Worm (Caenorhabditis elegans) whole organism, L4 larva: ENCODE measurements around the gene mpdu-1.

Experiments used
- Y5F2A.4 ChIP-seq: fragments of 200-800 bp; sonication (Bioruptor generic); optimal IDR thresholded peaks from 2 replicates; lab custom pipeline; 2018; ENCODE audit warnings: mild to moderate bottlenecking, missing genetic modification characterization, missing compliant biosample characterization
- aly-2 ChIP-seq: sonication (generic microtip); optimal IDR thresholded peaks from 2 replicates; lab custom pipeline; 2018; ENCODE audit warnings: missing biosample characterization, missing genetic modification characterization
- ceh-82 ChIP-seq: sonication (generic microtip); optimal IDR thresholded peaks from 2 replicates; lab custom pipeline; 2017; ENCODE audit warnings: missing biosample characterization, missing genetic modification characterization
- ces-1 ChIP-seq: fragments of 150-350 bp; sonication (generic microtip); optimal IDR thresholded peaks from 4 replicates; lab custom pipeline; 2014; ENCODE audit warnings: missing biosample characterization, missing genetic modification reagents, missing genetic modification characterization
- dve-1 ChIP-seq: sonication (generic microtip); optimal IDR thresholded peaks from 2 replicates; lab custom pipeline; 2017; ENCODE audit warnings: antibody characterized with exemption, mild to moderate bottlenecking, missing genetic modification characterization, missing compliant biosample characterization; ENCODE audit not compliant: insufficient read depth
- lin-13 ChIP-seq: fragments of 150-350 bp; optimal IDR thresholded peaks from 2 replicates; lab custom pipeline; 2014; ENCODE audit warnings: missing biosample characterization, missing genetic modification reagents, missing genetic modification characterization
- mxl-3 ChIP-seq: fragments of 200-800 bp; sonication (Bioruptor generic); optimal IDR thresholded peaks from 2 replicates; lab custom pipeline; 2018; ENCODE audit warnings: mild to moderate bottlenecking, missing genetic modification characterization, missing compliant biosample characterization
- nhr-102 ChIP-seq: sonication (generic microtip); optimal IDR thresholded peaks from 2 replicates; lab custom pipeline; 2016; ENCODE audit warnings: mild to moderate bottlenecking, missing genetic modification characterization, moderate library complexity, missing compliant biosample characterization
- nhr-237 ChIP-seq: sonication (generic microtip); optimal IDR thresholded peaks from 2 replicates; lab custom pipeline; 2017; ENCODE audit warnings: missing biosample characterization, missing genetic modification characterization
- pqm-1 ChIP-seq: sonication (generic microtip); optimal IDR thresholded peaks from 2 replicates; lab custom pipeline; 2017; ENCODE audit warnings: missing biosample characterization, missing genetic modification characterization
- tag-97 ChIP-seq: fragments of 200-800 bp; sonication (Bioruptor generic); IDR thresholded peaks from 2 replicates; pipeline ENCODE4 v1.3.6; 2022; ENCODE audit warnings: missing genetic modification characterization, missing compliant biosample characterization
- unc-130 ChIP-seq: sonication (generic microtip); optimal IDR thresholded peaks from 2 replicates; lab custom pipeline; 2016; ENCODE audit warnings: missing genetic modification reagents, missing genetic modification characterization, missing compliant biosample characterization

- TF ChIP-seq nhr-102 (tag; lab: Kevin White, UChicago): no peak
- TF ChIP-seq mxl-3 (GFP tag; lab: Kevin White, UChicago): no peak
- TF ChIP-seq unc-130 (GFP tag; lab: Kevin White, UChicago): no peak
- no peak for TF ChIP-seq nhr-237 (tag; lab: Kevin White, UChicago)
- TF ChIP-seq ceh-82 (tag; lab: Kevin White, UChicago): no peak
- no peak for TF ChIP-seq lin-13
- TF ChIP-seq Y5F2A.4 (GFP tag; lab: Kevin White, UChicago): no peak
- no peak for TF ChIP-seq pqm-1 (tag; lab: Kevin White, UChicago)
- no peak for TF ChIP-seq dve-1 (tag; lab: Kevin White, UChicago)
- TF ChIP-seq tag-97 (GFP tag; lab: Robert Waterston, UW): no peak
- no peak for TF ChIP-seq ces-1 (GFP tag; lab: Kevin White, UChicago)
- no peak for TF ChIP-seq aly-2 (tag; lab: Kevin White, UChicago)
These were observed 21.1 kb upstream of the mpdu-1 start for ce11 chrV:8380076-8380475.
